Worm (Caenorhabditis elegans) whole organism, late embryonic: ENCODE results near the gene cpsf-2.

Experiments
- K02D7.2 ChIP-seq: sonication (generic microtip); optimal IDR thresholded peaks from 2 replicates; lab custom pipeline; 2017; ENCODE audit warnings: mild to moderate bottlenecking, missing genetic modification characterization, missing compliant biosample characterization
- K09A11.1 ChIP-seq: sonication (generic microtip); optimal IDR thresholded peaks from 2 replicates; lab custom pipeline; 2017; ENCODE audit warnings: antibody characterized with exemption, mild to moderate bottlenecking, missing genetic modification characterization, missing compliant biosample characterization; ENCODE audit not compliant: insufficient read depth
- T23F11.4 ChIP-seq: fragments of 200-800 bp; sonication (Bioruptor generic); optimal IDR thresholded peaks from 2 replicates; lab custom pipeline; 2018; ENCODE audit warnings: mild to moderate bottlenecking, missing genetic modification characterization, missing compliant biosample characterization
- Y22D7AL.16 ChIP-seq: sonication (generic microtip); optimal IDR thresholded peaks from 2 replicates; lab custom pipeline; 2016; ENCODE audit warnings: missing genetic modification characterization, missing compliant biosample characterization
- ama-1 ChIP-seq: fragments of 150-350 bp; optimal IDR thresholded peaks from 2 replicates; lab custom pipeline; 2014
- ceh-14 ChIP-seq: sonication (generic microtip); optimal IDR thresholded peaks from 2 replicates; lab custom pipeline; 2016; ENCODE audit warnings: missing genotype, missing genetic modification characterization, missing compliant biosample characterization
- ceh-24 ChIP-seq: sonication (generic microtip); optimal IDR thresholded peaks from 2 replicates; lab custom pipeline; 2016; ENCODE audit warnings: mild to moderate bottlenecking, missing genetic modification characterization, missing compliant biosample characterization
- ceh-30 ChIP-seq: fragments of 150-350 bp; optimal IDR thresholded peaks from 2 replicates; lab custom pipeline; 2014; ENCODE audit warnings: missing biosample characterization, missing genetic modification characterization
- ceh-34 ChIP-seq: sonication (generic microtip); optimal IDR thresholded peaks from 2 replicates; lab custom pipeline; 2016; ENCODE audit warnings: mild to moderate bottlenecking, missing genetic modification characterization, missing compliant biosample characterization
- ceh-45 ChIP-seq: fragments of 200-800 bp; sonication (Bioruptor generic); IDR thresholded peaks from 2 replicates; pipeline ENCODE4 v1.3.6; 2022; ENCODE audit warnings: missing genetic modification reagents, missing genetic modification characterization, missing compliant biosample characterization
- ceh-48 ChIP-seq: sonication (generic microtip); optimal IDR thresholded peaks from 2 replicates; lab custom pipeline; 2016; ENCODE audit warnings: missing genetic modification characterization, inconsistent platforms, missing compliant biosample characterization
- ceh-6 ChIP-seq: fragments of 200-800 bp; sonication (Bioruptor generic); optimal IDR thresholded peaks from 2 replicates; lab custom pipeline; 2018; ENCODE audit warnings: mild to moderate bottlenecking, missing genetic modification characterization, missing compliant biosample characterization
- ceh-9 ChIP-seq: sonication (generic microtip); optimal IDR thresholded peaks from 2 replicates; lab custom pipeline; 2016; ENCODE audit warnings: mild to moderate bottlenecking, missing genetic modification characterization, inconsistent platforms, missing compliant biosample characterization
- che-1 ChIP-seq: sonication (generic microtip); optimal IDR thresholded peaks from 2 replicates; lab custom pipeline; 2016; ENCODE audit warnings: mild to moderate bottlenecking, missing genetic modification characterization, missing compliant biosample characterization
- dmd-4 ChIP-seq: sonication (generic microtip); optimal IDR thresholded peaks from 2 replicates; lab custom pipeline; 2016; ENCODE audit warnings: borderline replicate concordance, missing genetic modification characterization, missing compliant biosample characterization
- dve-1 ChIP-seq: sonication (generic microtip); optimal IDR thresholded peaks from 2 replicates; lab custom pipeline; 2017; ENCODE audit warnings: antibody characterized with exemption, mild to moderate bottlenecking, missing genetic modification characterization, missing compliant biosample characterization
- elt-2 ChIP-seq: sonication (generic microtip); optimal IDR thresholded peaks from 2 replicates; lab custom pipeline; 2016; ENCODE audit warnings: missing genetic modification reagents, missing genetic modification characterization, missing compliant biosample characterization
- elt-4 ChIP-seq: sonication (generic microtip); optimal IDR thresholded peaks from 2 replicates; lab custom pipeline; 2016; ENCODE audit warnings: missing genetic modification characterization, missing compliant biosample characterization
- eyg-1 ChIP-seq: sonication (generic microtip); optimal IDR thresholded peaks from 2 replicates; lab custom pipeline; 2016; ENCODE audit warnings: missing genotype, missing genetic modification characterization, missing compliant biosample characterization
- fax-1 ChIP-seq: sonication (generic microtip); optimal IDR thresholded peaks from 2 replicates; lab custom pipeline; 2016; ENCODE audit warnings: missing genotype, missing genetic modification characterization, missing compliant biosample characterization
- fkh-6 ChIP-seq: sonication (generic microtip); optimal IDR thresholded peaks from 2 replicates; lab custom pipeline; 2016; ENCODE audit warnings: missing genetic modification characterization, missing compliant biosample characterization
- hlh-13 ChIP-seq: fragments of 200-800 bp; sonication (Bioruptor generic); optimal IDR thresholded peaks from 2 replicates; lab custom pipeline; 2018; ENCODE audit warnings: mild to moderate bottlenecking, missing genetic modification characterization, missing compliant biosample characterization
- lim-6 ChIP-seq: sonication (generic microtip); optimal IDR thresholded peaks from 2 replicates; lab custom pipeline; 2016; ENCODE audit warnings: missing genetic modification characterization, missing compliant biosample characterization
- madf-2 ChIP-seq: sonication (generic microtip); optimal IDR thresholded peaks from 2 replicates; lab custom pipeline; 2017; ENCODE audit warnings: missing genetic modification characterization, missing compliant biosample characterization
- nhr-11 ChIP-seq: fragments of 150-350 bp; optimal IDR thresholded peaks from 2 replicates; lab custom pipeline; 2014; ENCODE audit warnings: missing biosample characterization, missing genetic modification characterization
- pat-9 ChIP-seq: fragments of 200-800 bp; sonication (Bioruptor generic); optimal IDR thresholded peaks from 2 replicates; lab custom pipeline; 2018; ENCODE audit warnings: mild to moderate bottlenecking, missing genetic modification characterization, moderate library complexity, missing compliant biosample characterization
- pha-4 ChIP-seq: fragments of 150-350 bp; optimal IDR thresholded peaks from 2 replicates; lab custom pipeline; 2018; ENCODE audit warnings: missing biosample characterization, missing genetic modification reagents, missing genetic modification characterization
- pros-1 ChIP-seq: fragments of 150-350 bp; optimal IDR thresholded peaks from 2 replicates; lab custom pipeline; 2014; ENCODE audit warnings: missing biosample characterization, missing genetic modification reagents, missing genetic modification characterization
- ref-2 ChIP-seq: sonication (generic microtip); optimal IDR thresholded peaks from 2 replicates; lab custom pipeline; 2016; ENCODE audit warnings: missing genetic modification characterization, missing compliant biosample characterization
- syd-9 ChIP-seq: sonication (generic microtip); optimal IDR thresholded peaks from 2 replicates; lab custom pipeline; 2016; ENCODE audit warnings: mild to moderate bottlenecking, missing genetic modification characterization, moderate library complexity, missing compliant biosample characterization
- ttx-3 ChIP-seq: sonication (generic microtip); optimal IDR thresholded peaks from 2 replicates; lab custom pipeline; 2016; ENCODE audit warnings: missing genetic modification reagents, missing genetic modification characterization, missing compliant biosample characterization
- unc-3 ChIP-seq, 2 experiments: fragments of 200-800 bp in 1 of 2; sonication (Bioruptor generic) in 1 of 2; sonication (generic microtip) in 1 of 2; conservative IDR thresholded peaks in 1 of 2; optimal IDR thresholded peaks in 1 of 2; 2 replicates each; pipeline versions ENCODE4 v1.3.6 to Lab custom; 2016 to 2022; ENCODE audit warnings: missing compliant biosample characterization in 2 of 2, missing genetic modification characterization in 2 of 2, missing genetic modification reagents in 1 of 2
- unc-55 ChIP-seq: sonication (generic microtip); optimal IDR thresholded peaks from 2 replicates; lab custom pipeline; 2017; ENCODE audit warnings: missing biosample characterization, missing genetic modification reagents, missing genetic modification characterization
- unc-86 ChIP-seq: sonication (generic microtip); optimal IDR thresholded peaks from 2 replicates; lab custom pipeline; 2016; ENCODE audit warnings: missing genetic modification characterization, missing compliant biosample characterization
- zip-5 ChIP-seq: sonication (generic microtip); optimal IDR thresholded peaks from 2 replicates; lab custom pipeline; 2016; ENCODE audit warnings: missing genetic modification characterization, missing compliant biosample characterization
- ztf-16 ChIP-seq: sonication (generic microtip); optimal IDR thresholded peaks from 2 replicates; lab custom pipeline; 2017; ENCODE audit warnings: missing genetic modification characterization, missing compliant biosample characterization

cpsf-2 gene

ce11 chrV:7157089-7157488 is 21.9 kb upstream of the cpsf-2 start, which contains the start of gene ugt-39:
ugt-39 (plus strand) TSS chrV:7157142.
- TF ChIP-seq ama-1 (lab: Kevin White, UChicago) (no peak), hlh-13 (GFP tag; lab: Kevin White, UChicago) (no peak), elt-4 (tag; lab: Kevin White, UChicago) (no peak), lim-6 (no peak), pros-1 (tag; lab: Kevin White, UChicago) (no peak), che-1 (tag; lab: Kevin White, UChicago) (no peak), zip-5 (tag; lab: Kevin White, UChicago) (no peak), K09A11.1 (tag; lab: Kevin White, UChicago) (no peak), fkh-6 (no peak)

- TF ChIP-seq zip-5 (tag; lab: Kevin White, UChicago), result no peak
- TF ChIP-seq dve-1 (tag; lab: Kevin White, UChicago), result no peak
- no peak for TF ChIP-seq ztf-16 (tag; lab: Kevin White, UChicago)
- no peak for TF ChIP-seq unc-86
- TF ChIP-seq ref-2 (tag; lab: Kevin White, UChicago), result no peak
- no peak for TF ChIP-seq pha-4 (tag; lab: Kevin White, UChicago)
- no peak for TF ChIP-seq ceh-34 (tag; lab: Kevin White, UChicago)
- TF ChIP-seq ceh-9 (tag; lab: Kevin White, UChicago), result no peak
Observed at ce11 chrV:7159391-7159790, 19.6 kb upstream of the cpsf-2 start, which contains the start of gene str-204. str-204 (plus strand) TSS chrV:7159691.

ce11 chrV:7163477-7164114 is 15.4 kb upstream of the cpsf-2 start, which contains the start of gene ugt-41:
ugt-41 (minus strand) TSS chrV:7163595.
- TF ChIP-seq Y22D7AL.16, result no peak
- TF ChIP-seq ceh-30 (tag; lab: Kevin White, UChicago), result no peak
- TF ChIP-seq pat-9 (tag; lab: Kevin White, UChicago), result no peak
- no peak for TF ChIP-seq fkh-6
- TF ChIP-seq ceh-24 (tag; lab: Kevin White, UChicago), result no peak
- TF ChIP-seq syd-9, result no peak
- TF ChIP-seq T23F11.4 (GFP tag; lab: Kevin White, UChicago), result no peak
- TF ChIP-seq ceh-45 (GFP tag; lab: Robert Waterston, UW), result no peak
- no peak for TF ChIP-seq K02D7.2 (tag; lab: Kevin White, UChicago)
- no peak for TF ChIP-seq madf-2 (tag; lab: Kevin White, UChicago)
- no peak for TF ChIP-seq fax-1
- TF ChIP-seq ceh-6, result no peak
- TF ChIP-seq ttx-3 (tag; lab: Kevin White, UChicago), result no peak
- TF ChIP-seq unc-3 (GFP tag; conservative IDR thresholded peaks at IDR 0.05; lab: Robert Waterston, UW), result no peak
- no peak for TF ChIP-seq unc-3 (tag; optimal IDR thresholded peaks at IDR 0.05; lab: Kevin White, UChicago)
- no peak for TF ChIP-seq che-1 (tag; lab: Kevin White, UChicago)
- TF ChIP-seq eyg-1, result no peak

- TF ChIP-seq pat-9 (tag; lab: Kevin White, UChicago) (no peak), unc-55 (GFP tag; lab: Kevin White, UChicago) (no peak), ceh-48 (no peak), nhr-11 (no peak), T23F11.4 (GFP tag; lab: Kevin White, UChicago) (no peak), elt-2 (tag; lab: Kevin White, UChicago) (no peak), ceh-14 (tag; lab: Kevin White, UChicago) (no peak), dmd-4 (tag; lab: Kevin White, UChicago) (no peak)
Observed at ce11 chrV:7164210-7164609, 14.8 kb upstream of the cpsf-2 start, which contains the start of gene srh-83. srh-83 (plus strand) TSS chrV:7164510.
